Worm (Caenorhabditis elegans): Measurements from ENCODE around the gene egl-23.

egl-23 gene

ce11 chrIV:14015844-14016243 is 27.0 kb downstream of the egl-23 start, which contains the start of gene srw-63:
Gene srw-63 (minus strand): TSS chrIV:14015944.
- TF ChIP-seq ceh-30 (tag; optimal IDR thresholded peaks at IDR 0.05): no peak
- no peak for TF ChIP-seq C38D4.7 (GFP tag; optimal IDR thresholded peaks at IDR 0.05)
- no peak for TF ChIP-seq ahr-1 (tag; optimal IDR thresholded peaks at IDR 0.05)

DNA sequence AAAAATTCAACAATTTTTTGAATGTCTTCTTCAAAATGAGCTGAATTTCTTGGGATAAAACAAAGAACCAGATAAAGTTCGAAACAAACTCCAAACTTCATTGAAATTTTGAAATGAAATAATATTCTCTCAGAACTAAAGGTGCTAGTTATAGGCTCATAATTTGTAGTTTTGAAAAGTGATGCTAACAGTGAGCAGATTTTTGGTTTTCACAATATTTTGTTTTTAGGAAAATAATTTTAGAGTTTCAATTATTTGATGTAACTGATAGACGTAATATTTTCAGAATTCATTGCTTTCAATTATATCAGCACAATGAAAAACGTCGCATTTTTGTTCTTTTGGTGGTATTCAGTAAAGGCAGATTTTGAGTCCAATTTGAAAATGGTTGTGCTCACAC is 31.0 kb downstream of the egl-23 start, which contains the start of the genes irld-56 and irld-55:
Gene irld-56, minus strand, starts transcription at position 101 of the 400 bp plus-strand sequence.
Gene irld-55, plus strand, starts transcription at position 316 of the 400 bp plus-strand sequence.
- TF ChIP-seq hlh-15 (tag; optimal IDR thresholded peaks at IDR 0.05) (no peak), T23F11.4 (GFP tag; optimal IDR thresholded peaks at IDR 0.05) (no peak), ceh-9 (tag; optimal IDR thresholded peaks at IDR 0.05) (no peak), ceh-18 (tag; optimal IDR thresholded peaks at IDR 0.05) (no peak), unc-55 (GFP tag; optimal IDR thresholded peaks at IDR 0.05) (no peak), elt-2 (tag; optimal IDR thresholded peaks at IDR 0.05) (no peak), ttx-3 (tag; optimal IDR thresholded peaks at IDR 0.05) (no peak)

ce11 chrIV:14032620-14033501 is 44.0 kb downstream of the egl-23 start:
- TF ChIP-seq nhr-232 (tag; optimal IDR thresholded peaks at IDR 0.05): no peak
- TF ChIP-seq ceh-6 (GFP tag; optimal IDR thresholded peaks at IDR 0.05): peak; percentile 47
- TF ChIP-seq gmeb-2 (tag; optimal IDR thresholded peaks at IDR 0.05): peak; percentile 6
- no peak for TF ChIP-seq ztf-16 (tag; optimal IDR thresholded peaks at IDR 0.05)
- TF ChIP-seq sox-4 (tag; optimal IDR thresholded peaks at IDR 0.05): no peak
- TF ChIP-seq syd-9 (tag; optimal IDR thresholded peaks at IDR 0.05): peak; percentile 19
- no peak for TF ChIP-seq unc-86 (tag; optimal IDR thresholded peaks at IDR 0.05)
- peak; percentile 54 for TF ChIP-seq ref-2 (tag; optimal IDR thresholded peaks at IDR 0.05)
- TF ChIP-seq hlh-13 (GFP tag; optimal IDR thresholded peaks at IDR 0.05): no peak
- no peak for TF ChIP-seq ahr-1 (tag; optimal IDR thresholded peaks at IDR 0.05)
- no peak for TF ChIP-seq dmd-4 (tag; optimal IDR thresholded peaks at IDR 0.05; ENCODE audit: borderline replicate concordance)
- TF ChIP-seq hlh-6 (tag; optimal IDR thresholded peaks at IDR 0.05): no peak
- no peak for TF ChIP-seq pha-4 (tag; optimal IDR thresholded peaks at IDR 0.05)
- peak; percentile 58 for TF ChIP-seq K09A11.1 (tag; optimal IDR thresholded peaks at IDR 0.05; ENCODE audit: insufficient read depth)
- TF ChIP-seq hlh-8 (tag; optimal IDR thresholded peaks at IDR 0.05): peak; percentile 44
- no peak for TF ChIP-seq F13H6.1 (tag; optimal IDR thresholded peaks at IDR 0.05)
- no peak for TF ChIP-seq tbx-7 (tag; optimal IDR thresholded peaks at IDR 0.05)
- no peak for TF ChIP-seq pha-2 (tag; optimal IDR thresholded peaks at IDR 0.05)
- no peak for TF ChIP-seq C38D4.7 (GFP tag; optimal IDR thresholded peaks at IDR 0.05)
- TF ChIP-seq unc-42 (tag; optimal IDR thresholded peaks at IDR 0.05): peak; percentile 77
- TF ChIP-seq ama-1 (optimal IDR thresholded peaks at IDR 0.05): peak; percentile 84
- peak; percentile 36 for TF ChIP-seq ceh-19 (GFP tag; optimal IDR thresholded peaks at IDR 0.05)
- peak; percentile 35 for TF ChIP-seq eyg-1 (tag; optimal IDR thresholded peaks at IDR 0.05)
- peak; percentile 22 for TF ChIP-seq elt-2 (tag; optimal IDR thresholded peaks at IDR 0.05)
- peak; percentile 94 for TF ChIP-seq unc-55 (GFP tag; optimal IDR thresholded peaks at IDR 0.05)
- TF ChIP-seq dve-1 (tag; optimal IDR thresholded peaks at IDR 0.05): no peak
- TF ChIP-seq pqm-1 (tag; optimal IDR thresholded peaks at IDR 0.05): no peak
- no peak for TF ChIP-seq fkh-10 (GFP tag; optimal IDR thresholded peaks at IDR 0.05)
- TF ChIP-seq ceh-45 (GFP tag; IDR thresholded peaks at IDR 0.05): no peak
- no peak for TF ChIP-seq K02D7.2 (tag; optimal IDR thresholded peaks at IDR 0.05)
- TF ChIP-seq ttx-3 (tag; optimal IDR thresholded peaks at IDR 0.05): peak; percentile 29
- no peak for TF ChIP-seq ets-4 (tag; optimal IDR thresholded peaks at IDR 0.05)
- no peak for TF ChIP-seq madf-2 (tag; optimal IDR thresholded peaks at IDR 0.05)
- TF ChIP-seq ceh-34 (tag; optimal IDR thresholded peaks at IDR 0.05): peak; percentile 62
- no peak for TF ChIP-seq zip-5 (tag; optimal IDR thresholded peaks at IDR 0.05)
- TF ChIP-seq unc-3 (GFP tag; conservative IDR thresholded peaks at IDR 0.05): peak; percentile 74
- TF ChIP-seq unc-3 (tag; optimal IDR thresholded peaks at IDR 0.05): peak; percentile 59
- TF ChIP-seq ceh-22 (tag; optimal IDR thresholded peaks at IDR 0.05): peak; percentile 38
- TF ChIP-seq Y22D7AL.16 (tag; optimal IDR thresholded peaks at IDR 0.05): no peak
- TF ChIP-seq pax-1 (tag; optimal IDR thresholded peaks at IDR 0.05): peak; percentile 84
- TF ChIP-seq hlh-15 (tag; optimal IDR thresholded peaks at IDR 0.05): no peak
- TF ChIP-seq ceh-30 (tag; optimal IDR thresholded peaks at IDR 0.05): no peak
- TF ChIP-seq sox-2 (GFP tag; IDR thresholded peaks at IDR 0.05): peak; percentile 81

Data from whole organism, late embryonic.